Fruit fly (Drosophila melanogaster) whole organism, pupa: Measurements from ENCODE around the gene CG33688.

Source experiments
- CG10348 ChIP-seq: fragments of 200-800 bp; sonication (Bioruptor generic); IDR thresholded peaks from 2 replicates; pipeline ENCODE4 v1.3.6; 2022; ENCODE audit warnings: missing biosample characterization, missing genetic modification characterization
- CG12605 ChIP-seq: fragments of 200-800 bp; sonication (Bioruptor generic); IDR thresholded peaks from 2 replicates; pipeline ENCODE4 v1.3.6; 2022; ENCODE audit warnings: missing biosample characterization, missing genetic modification characterization
- CG13204 ChIP-seq: fragments of 200-800 bp; sonication (Bioruptor generic); optimal IDR thresholded peaks from 2 replicates; lab custom pipeline; 2018; ENCODE audit warnings: missing biosample characterization, mild to moderate bottlenecking, missing genetic modification characterization, moderate library complexity
- CG14655 ChIP-seq: fragments of 200-800 bp; sonication (Bioruptor generic); optimal IDR thresholded peaks from 3 replicates; lab custom pipeline; 2017; ENCODE audit warnings: mild to moderate bottlenecking, missing biosample characterization, missing genetic modification reagents, missing genetic modification characterization
- CG15710 ChIP-seq: fragments of 200-800 bp; sonication (Bioruptor generic); optimal IDR thresholded peaks from 2 replicates; lab custom pipeline; 2018; ENCODE audit warnings: missing biosample characterization, mild to moderate bottlenecking, missing genetic modification characterization, moderate library complexity
- CG17806 ChIP-seq: fragments of 200-800 bp; sonication (Bioruptor generic); optimal IDR thresholded peaks from 2 replicates; lab custom pipeline; 2018; ENCODE audit warnings: missing biosample characterization, mild to moderate bottlenecking, missing genetic modification characterization, moderate library complexity
- CG32121 ChIP-seq: fragments of 200-800 bp; sonication (Bioruptor generic); IDR thresholded peaks from 2 replicates; pipeline ENCODE4 v1.3.6; 2022; ENCODE audit warnings: missing biosample characterization, missing genetic modification characterization
- CG34367 ChIP-seq: fragments of 200-800 bp; sonication (Bioruptor generic); optimal IDR thresholded peaks from 2 replicates; lab custom pipeline; 2018; ENCODE audit warnings: missing biosample characterization, mild to moderate bottlenecking, missing genetic modification characterization
- CG4496 ChIP-seq: fragments of 200-800 bp; sonication (Bioruptor generic); IDR thresholded peaks from 3 replicates; pipeline ENCODE4 v1.3.6; 2022; ENCODE audit warnings: missing biosample characterization, missing genetic modification characterization
- CG8159 ChIP-seq: fragments of 200-800 bp; sonication (Bioruptor generic); optimal IDR thresholded peaks from 3 replicates; lab custom pipeline; 2018; ENCODE audit warnings: missing biosample characterization, mild to moderate bottlenecking, missing genetic modification characterization, moderate library complexity
- CG8301 ChIP-seq: fragments of 200-800 bp; sonication (Bioruptor generic); optimal IDR thresholded peaks from 2 replicates; lab custom pipeline; 2018; ENCODE audit warnings: missing biosample characterization, mild to moderate bottlenecking, missing genetic modification characterization
- CG9948 ChIP-seq: fragments of 200-800 bp; sonication (Bioruptor generic); optimal IDR thresholded peaks from 2 replicates; lab custom pipeline; 2018; ENCODE audit warnings: missing biosample characterization, mild to moderate bottlenecking, missing genetic modification characterization, moderate library complexity
- D1 ChIP-seq: fragments of 200-800 bp; sonication (Bioruptor generic); optimal IDR thresholded peaks from 2 replicates; lab custom pipeline; 2018; ENCODE audit warnings: missing biosample characterization, mild to moderate bottlenecking, missing genetic modification characterization, moderate library complexity
- EcR ChIP-seq: fragments of 200-800 bp; sonication (Bioruptor generic); optimal IDR thresholded peaks from 3 replicates; lab custom pipeline; 2019; ENCODE audit warnings: missing biosample characterization, missing genetic modification characterization, mild to moderate bottlenecking, moderate library complexity, missing genetic modification reagents
- Ets98B ChIP-seq: fragments of 200-800 bp; sonication (Bioruptor generic); IDR thresholded peaks from 2 replicates; pipeline ENCODE4 v1.3.6; 2022; ENCODE audit warnings: missing biosample characterization, missing genetic modification characterization
- Pif1A ChIP-seq: fragments of 200-800 bp; sonication (Bioruptor generic); optimal IDR thresholded peaks from 3 replicates; lab custom pipeline; 2016; ENCODE audit warnings: missing biosample characterization, missing genetic modification characterization
- Pif1B ChIP-seq: fragments of 200-800 bp; sonication (Bioruptor generic); optimal IDR thresholded peaks from 3 replicates; lab custom pipeline; 2016; ENCODE audit warnings: missing biosample characterization, missing genetic modification characterization
- Snoo ChIP-seq: fragments of 200-800 bp; sonication (Bioruptor generic); optimal IDR thresholded peaks from 3 replicates; lab custom pipeline; 2017; ENCODE audit warnings: missing biosample characterization, mild to moderate bottlenecking, missing genetic modification characterization, inconsistent platforms
- fd96Ca ChIP-seq: fragments of 200-800 bp; sonication (Bioruptor generic); IDR thresholded peaks from 3 replicates; pipeline ENCODE4 v1.3.6; 2022; ENCODE audit warnings: missing biosample characterization, missing genetic modification characterization
- gl ChIP-seq: fragments of 200-800 bp; sonication (Bioruptor generic); optimal IDR thresholded peaks from 2 replicates; lab custom pipeline; 2018; ENCODE audit warnings: missing biosample characterization, mild to moderate bottlenecking, missing genetic modification characterization
- rn ChIP-seq: fragments of 200-800 bp; sonication (Bioruptor generic); IDR thresholded peaks from 2 replicates; pipeline ENCODE4 v1.3.6; 2022; ENCODE audit warnings: missing biosample characterization, missing genetic modification characterization

CG33688 gene

dm6 chr3L:16153650-16154049, 45.4 kb upstream of the CG33688 start:
- TF ChIP-seq EcR (GFP tag; lab: Kevin White, UChicago): peak; percentile 3
- TF ChIP-seq CG4496 (GFP tag; lab: Robert Waterston, UW): 0 out of 3 replicates have a peak, but pooled peaks have one; percentile 8
- TF ChIP-seq CG9948 (tag; lab: Kevin White, UChicago): no peak
- TF ChIP-seq, all 21 proteins: peak for 2

DNA sequence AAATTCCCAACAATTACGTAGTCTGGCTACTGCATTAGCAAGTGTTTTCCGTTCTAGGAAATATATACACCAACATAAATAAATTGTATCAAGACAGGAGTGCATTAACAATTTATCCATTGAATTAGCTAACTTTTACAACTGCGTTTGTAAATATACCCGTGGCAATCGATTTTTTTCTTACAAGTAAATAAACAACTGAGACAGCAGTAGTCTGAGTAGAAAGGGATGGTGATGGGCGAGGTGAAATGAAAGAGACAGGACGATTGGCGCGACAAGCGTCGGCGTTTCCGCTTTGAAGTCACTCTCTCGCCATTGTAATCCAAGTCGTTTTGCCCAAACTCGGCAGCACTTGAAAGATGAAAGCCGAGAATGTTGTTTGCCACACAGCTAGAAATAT, 43.5 kb upstream of the CG33688 start:
- TF ChIP-seq gl (tag; lab: Kevin White, UChicago) (no peak), Pif1A (GFP tag; lab: Kevin White, UChicago) (no peak), CG4496 (GFP tag; lab: Robert Waterston, UW) (0 out of 3 replicates have a peak, but pooled peaks have one; percentile 46), CG17806 (tag; lab: Kevin White, UChicago) (no peak)

- peak; percentile 37; the same call in 1 of the 3 replicates for TF ChIP-seq CG4496 (GFP tag; lab: Robert Waterston, UW)
- no peak for TF ChIP-seq EcR (GFP tag; lab: Kevin White, UChicago)
- TF ChIP-seq CG12605: no peak
- TF ChIP-seq CG9948 (tag; lab: Kevin White, UChicago): no peak
- peak; percentile 52; the same call in 1 of the 2 replicates for TF ChIP-seq Ets98B (GFP tag; lab: Robert Waterston, UW)
Observed at dm6 chr3L:16156788-16157208, 42.2 kb upstream of the CG33688 start.

DNA sequence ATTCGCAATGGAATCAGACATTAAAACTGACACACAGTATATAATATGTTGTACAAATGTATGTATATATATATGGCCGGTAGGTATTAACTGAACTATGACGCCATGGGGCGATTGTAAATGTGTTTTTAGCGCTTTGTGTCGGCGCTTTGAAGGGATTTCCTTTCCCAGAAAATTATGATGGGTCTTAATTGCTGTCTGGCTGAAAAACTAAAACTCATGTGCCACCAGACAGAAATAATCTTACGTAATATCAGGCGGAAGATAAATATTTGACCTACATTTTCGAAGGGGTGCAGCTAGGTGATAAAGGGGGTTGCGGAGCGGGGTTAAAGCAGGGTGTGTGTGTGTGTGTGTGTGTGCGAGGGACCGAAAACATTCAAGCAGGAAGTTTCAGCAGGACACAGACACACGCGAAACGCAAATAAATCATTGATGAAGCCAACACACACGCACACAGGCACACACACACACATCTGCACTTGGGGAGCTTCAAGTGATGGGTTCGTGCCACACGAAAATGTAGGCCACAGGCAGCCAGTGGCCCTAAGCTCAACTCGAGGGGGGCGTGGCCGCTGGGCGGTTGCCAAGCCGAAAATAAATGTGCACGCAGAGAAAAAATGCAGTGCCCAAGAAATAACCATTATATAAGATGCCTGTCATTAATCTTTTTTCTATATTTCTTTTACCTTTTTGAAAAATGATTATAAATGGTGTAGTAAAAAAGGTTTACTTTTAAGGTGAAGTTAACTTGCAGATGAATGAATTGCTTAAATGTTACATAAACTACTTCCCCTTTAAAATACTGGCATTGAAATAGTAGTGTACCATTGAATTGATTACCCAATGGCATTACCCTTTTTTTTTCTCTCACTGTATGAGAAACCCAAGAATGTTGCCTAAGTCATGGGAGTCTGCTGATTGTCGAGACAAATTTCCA, 41.5 kb upstream of the CG33688 start:
- TF ChIP-seq CG32121 (no peak), rn (0 out of 2 replicates have a peak, but pooled peaks have one; percentile 22), CG8301 (tag; lab: Kevin White, UChicago) (peak; percentile 71), CG10348 (GFP tag; lab: Robert Waterston, UW) (no peak), D1 (peak; percentile 32), CG34367 (tag; lab: Kevin White, UChicago) (peak; percentile 9), CG8159 (tag; lab: Kevin White, UChicago) (peak; percentile 57), Pif1B (GFP tag; lab: Kevin White, UChicago) (peak; percentile 43), Pif1A (GFP tag; lab: Kevin White, UChicago) (peak; percentile 69), CG17806 (tag; lab: Kevin White, UChicago) (peak; percentile 50), CG12605 (no peak), CG13204 (GFP tag; lab: Kevin White, UChicago) (no peak), CG9948 (tag; lab: Kevin White, UChicago) (peak; percentile 61), Snoo (tag; lab: Kevin White, UChicago) (no peak), EcR (GFP tag; lab: Kevin White, UChicago) (no peak), fd96Ca (no peak), gl (tag; lab: Kevin White, UChicago) (no peak), CG4496 (GFP tag; lab: Robert Waterston, UW) (peak; percentile 47; the same call in 2 of the 3 replicates), CG14655 (peak; percentile 69), CG15710 (peak; percentile 31), Ets98B (GFP tag; lab: Robert Waterston, UW) (no peak)

DNA sequence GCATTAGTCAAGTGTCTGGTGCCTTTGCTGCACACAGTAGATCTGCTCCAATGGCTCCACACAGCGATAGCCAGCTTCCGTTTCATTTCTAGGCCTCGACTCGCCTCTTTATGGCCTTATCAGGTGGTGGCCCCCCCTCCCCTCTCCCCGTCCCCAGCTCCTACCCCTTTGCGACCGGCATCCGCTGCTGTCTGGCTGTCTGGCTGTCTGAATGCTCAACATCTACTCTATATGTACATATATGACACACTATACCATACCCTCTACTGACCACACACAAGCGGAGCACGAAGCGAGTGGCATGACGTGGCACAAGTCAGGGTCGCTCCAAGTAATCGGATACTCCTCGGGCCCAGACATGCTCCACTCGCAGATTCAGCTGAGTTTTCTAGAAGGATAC, 40.7 kb upstream of the CG33688 start:
- no peak for TF ChIP-seq Snoo (tag; lab: Kevin White, UChicago)
- no peak for TF ChIP-seq gl (tag; lab: Kevin White, UChicago)
- peak; percentile 71 for TF ChIP-seq EcR (GFP tag; lab: Kevin White, UChicago)
- peak; percentile 29; the same call in 1 of the 2 replicates for TF ChIP-seq Ets98B (GFP tag; lab: Robert Waterston, UW)
- TF ChIP-seq CG8301 (tag; lab: Kevin White, UChicago): no peak
- no peak for TF ChIP-seq CG12605
- no peak for TF ChIP-seq CG34367 (tag; lab: Kevin White, UChicago)

DNA sequence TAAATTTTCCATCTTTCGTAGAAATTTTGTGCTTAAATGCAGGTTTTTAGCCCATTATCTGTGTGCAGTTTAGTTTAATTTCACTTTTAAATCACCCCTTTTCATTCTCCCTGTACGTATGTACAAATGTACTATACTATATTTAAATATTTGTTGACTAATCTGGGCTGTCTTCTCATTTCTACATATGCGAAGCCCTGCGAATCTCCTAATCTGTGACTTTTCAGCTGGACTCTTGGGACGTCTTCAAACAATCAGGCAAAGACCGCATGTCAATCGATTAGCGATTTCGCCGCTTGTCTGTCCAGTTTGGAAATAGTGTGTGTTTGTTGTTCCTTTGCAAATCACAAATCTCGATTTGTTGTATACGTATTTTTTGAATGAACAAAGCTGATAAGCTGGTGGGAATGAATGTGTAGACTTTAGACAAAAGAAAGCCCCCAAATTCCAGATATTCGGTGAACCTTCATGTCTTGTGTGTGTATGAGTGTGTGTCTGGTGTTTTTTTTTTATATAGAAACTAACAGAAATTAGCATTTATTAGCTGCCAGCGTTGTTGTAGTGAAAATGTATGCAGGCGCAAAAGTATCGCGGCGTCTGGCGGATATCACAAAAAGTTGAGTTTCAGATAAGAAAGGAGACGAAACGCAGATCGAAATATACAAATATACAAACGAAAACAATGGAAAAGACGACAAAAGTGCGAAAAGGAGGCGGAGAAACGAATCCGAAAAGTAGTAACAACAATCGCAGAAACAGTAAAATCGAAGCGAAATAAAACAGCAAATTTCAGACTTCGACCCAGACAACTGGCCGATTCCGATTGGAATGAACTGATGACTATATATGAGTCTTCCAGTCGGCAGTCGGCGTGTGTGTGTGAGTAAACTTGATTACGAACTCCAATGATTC, 39.6 kb upstream of the CG33688 start:
- peak; percentile 45 for TF ChIP-seq gl (tag; lab: Kevin White, UChicago)
- TF ChIP-seq CG4496 (GFP tag; lab: Robert Waterston, UW): no peak; the same call in 2 of the 3 replicates
- TF ChIP-seq EcR (GFP tag; lab: Kevin White, UChicago): peak; percentile 41
- TF ChIP-seq Snoo (tag; lab: Kevin White, UChicago): peak; percentile 19
